Worm (Caenorhabditis elegans) whole organism, L4/young adult: ENCODE results near the gene D1054.8.

Experiments
- W03F9.2 ChIP-seq: fragments of 150-350 bp; optimal IDR thresholded peaks from 2 replicates; lab custom pipeline; 2014; ENCODE audit warnings: missing biosample characterization, missing genetic modification characterization
- dao-5 ChIP-seq: sonication (generic microtip); optimal IDR thresholded peaks from 2 replicates; lab custom pipeline; 2016; ENCODE audit warnings: missing genotype, missing genetic modification characterization, moderate library complexity, missing compliant biosample characterization

DNA sequence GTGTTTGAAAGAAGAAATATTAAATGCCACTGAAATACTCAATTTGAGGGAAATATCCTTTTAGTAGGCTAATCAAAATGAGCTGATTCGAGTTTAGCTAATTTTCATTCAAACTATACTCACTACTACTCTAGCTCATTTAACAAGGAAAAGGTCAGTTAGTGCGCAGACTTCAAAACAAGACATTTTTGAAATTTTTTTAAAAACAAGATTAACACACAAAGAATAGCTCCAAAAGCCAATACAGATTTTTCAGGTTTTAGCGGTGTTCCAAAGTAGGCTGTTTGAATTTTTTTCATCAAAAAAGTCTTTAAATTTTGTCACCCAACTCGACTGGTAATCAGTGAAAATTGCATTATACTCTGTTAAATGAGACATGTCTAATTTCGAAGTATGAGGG, 23.3 kb upstream of the D1054.8 start:
- no peak for TF ChIP-seq W03F9.2
- no peak for TF ChIP-seq dao-5 (tag; lab: Kevin White, UChicago)
